Worm (Caenorhabditis elegans): ENCODE data around the gene C04B4.4.

DNA sequence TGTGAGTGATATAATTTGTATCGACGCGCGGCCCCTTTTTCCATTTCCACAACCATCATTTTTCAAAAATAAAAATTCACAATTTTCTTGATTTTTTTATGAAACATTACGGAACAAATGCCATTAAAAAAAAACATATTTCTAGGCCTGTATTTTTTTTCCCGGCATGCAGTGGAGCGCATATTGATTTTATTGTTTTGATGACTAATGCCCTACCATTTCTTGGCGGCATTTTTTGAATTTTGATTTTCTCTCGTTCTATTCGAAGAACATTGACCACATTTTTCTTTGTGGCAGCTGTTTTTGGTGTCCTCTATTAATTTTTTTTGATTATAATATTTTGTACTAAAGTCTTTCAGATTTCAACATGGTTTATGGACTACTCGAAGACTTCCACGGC, 7.7 kb downstream of the C04B4.4 start, which contains the start of gene W06D11.3:
- TF ChIP-seq nhr-43 (tag; optimal IDR thresholded peaks at IDR 0.05; ENCODE audit: poor library complexity, severe bottlenecking), result no peak
- TF ChIP-seq unc-62 (GFP tag; optimal IDR thresholded peaks at IDR 0.05), result no peak
- no peak for TF ChIP-seq elt-1 (tag; optimal IDR thresholded peaks at IDR 0.05)
- no peak for TF ChIP-seq tbx-2 (tag; optimal IDR thresholded peaks at IDR 0.05)
- no peak for TF ChIP-seq zag-1 (tag; optimal IDR thresholded peaks at IDR 0.05)
- TF ChIP-seq hmg-11 (tag; optimal IDR thresholded peaks at IDR 0.05), result no peak
- no peak for TF ChIP-seq ZK546.5 (tag; optimal IDR thresholded peaks at IDR 0.05)
- no peak for TF ChIP-seq fkh-10 (GFP tag; optimal IDR thresholded peaks at IDR 0.05)
- no peak for TF ChIP-seq unc-39 (tag; optimal IDR thresholded peaks at IDR 0.05)
